Worm (Caenorhabditis elegans) whole organism, late embryonic: ENCODE data around the gene srg-65.

Source experiments
- K02D7.2 ChIP-seq: sonication (generic microtip); optimal IDR thresholded peaks from 2 replicates; lab custom pipeline; 2017; ENCODE audit warnings: mild to moderate bottlenecking, missing genetic modification characterization, missing compliant biosample characterization
- ama-1 ChIP-seq: fragments of 150-350 bp; optimal IDR thresholded peaks from 2 replicates; lab custom pipeline; 2014
- ceh-24 ChIP-seq: sonication (generic microtip); optimal IDR thresholded peaks from 2 replicates; lab custom pipeline; 2016; ENCODE audit warnings: mild to moderate bottlenecking, missing genetic modification characterization, missing compliant biosample characterization
- nfya-1 ChIP-seq: sonication (generic microtip); optimal IDR thresholded peaks from 2 replicates; lab custom pipeline; 2017; ENCODE audit warnings: missing genetic modification characterization, mild to moderate bottlenecking, missing compliant biosample characterization, antibody characterized with exemption, moderate library complexity
- rnt-1 ChIP-seq: sonication (generic microtip); optimal IDR thresholded peaks from 2 replicates; lab custom pipeline; 2016; ENCODE audit warnings: missing genetic modification characterization, missing compliant biosample characterization
- syd-9 ChIP-seq: sonication (generic microtip); optimal IDR thresholded peaks from 2 replicates; lab custom pipeline; 2016; ENCODE audit warnings: mild to moderate bottlenecking, missing genetic modification characterization, moderate library complexity, missing compliant biosample characterization

DNA sequence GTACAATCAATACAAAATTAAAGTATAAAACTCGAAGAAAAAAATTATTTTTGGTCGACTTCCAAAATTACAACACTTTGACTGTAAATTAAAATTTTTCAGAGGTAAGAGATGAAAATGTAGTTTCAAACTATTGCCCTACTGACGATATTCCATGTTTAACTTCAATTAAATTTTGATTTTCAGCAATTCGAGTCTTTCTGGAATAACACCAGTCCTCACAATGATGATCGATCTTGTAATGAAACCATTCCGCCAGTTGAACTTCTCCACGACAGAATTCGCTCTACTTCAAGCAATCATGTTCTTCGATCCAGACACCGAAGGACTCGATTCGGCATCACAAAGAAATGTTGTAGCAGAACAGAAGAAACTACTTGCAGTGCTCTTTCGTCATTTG, 24.4 kb upstream of the srg-65 start:
- TF ChIP-seq ceh-24 (tag; lab: Kevin White, UChicago) (no peak), syd-9 (tag; lab: Kevin White, UChicago) (no peak), K02D7.2 (tag; lab: Kevin White, UChicago) (no peak), rnt-1 (tag; lab: Kevin White, UChicago) (no peak), nfya-1 (no peak), ama-1 (lab: Kevin White, UChicago) (no peak)
